4 fruit fly cellular contexts compared by ENCODE assay signal in genomic region chr3R:15650669-15651068, dm6.
TF ChIP-seq lines count a peak whose summit lies in the region.

No protein-coding gene starts in this region.

- no peak for TF ChIP-seq CTCF in whole organism, embryonic (GFP tag; optimal IDR thresholded peaks at IDR 0.05; lab: Kevin White, UChicago)

TF ChIP-seq in whole organism, 6 proteins besides CTCF, POLR2A, EP300 and RAD21:
- TF ChIP-seq psq (optimal IDR thresholded peaks at IDR 0.05; lab: Kevin White, UChicago) (no peak), EcR (GFP tag; optimal IDR thresholded peaks at IDR 0.05; lab: Kevin White, UChicago) (no peak), pan (optimal IDR thresholded peaks at IDR 0.05; lab: Kevin White, UChicago) (no peak), Dll (optimal IDR thresholded peaks at IDR 0.05; lab: Kevin White, UChicago) (peak; percentile 9), CG8478 (optimal IDR thresholded peaks at IDR 0.05; lab: Kevin White, UChicago) (no peak), usp (GFP tag; optimal IDR thresholded peaks at IDR 0.05; lab: Kevin White, UChicago) (no peak)

TF ChIP-seq in whole organism, embryonic, 481 proteins besides CTCF, POLR2A, EP300 and RAD21:
- peak; percentile 88 for TF ChIP-seq crol (GFP tag; IDR thresholded peaks at IDR 0.05; lab: Robert Waterston, UW)
- TF ChIP-seq twi (tag; optimal IDR thresholded peaks at IDR 0.05; lab: Kevin White, UChicago) = peak; percentile 91
- no peak for TF ChIP-seq pita (GFP tag; optimal IDR thresholded peaks at IDR 0.05; lab: Kevin White, UChicago)
- TF ChIP-seq sd (tag; optimal IDR thresholded peaks at IDR 0.05; lab: Kevin White, UChicago) = peak; percentile 69
TF ChIP-seq in whole organism, embryonic: peak in this region for 3.

TF ChIP-seq in whole organism, prepupa, 60 proteins besides CTCF, POLR2A, EP300 and RAD21:
- no peak for TF ChIP-seq CG11294 (GFP tag; IDR thresholded peaks at IDR 0.05; lab: Robert Waterston, UW)
- TF ChIP-seq CG8119 (GFP tag; IDR thresholded peaks at IDR 0.05; lab: Robert Waterston, UW) = 0 out of 3 replicates have a peak, but pooled peaks have one; percentile 2

TF ChIP-seq in whole organism, pupa, 21 proteins besides CTCF, POLR2A, EP300 and RAD21:
- 0 out of 3 replicates have a peak, but pooled peaks have one; percentile 3 for TF ChIP-seq CG4496 (GFP tag; IDR thresholded peaks at IDR 0.05; lab: Robert Waterston, UW)
- TF ChIP-seq CG14655 (GFP tag; optimal IDR thresholded peaks at IDR 0.05; lab: Kevin White, UChicago) = no peak
